Worm (Caenorhabditis elegans): Measurements from ENCODE around the gene ztf-9.
A peak's percentile ranks its signal among the peaks of the same experiment; 100 is the strongest.

ztf-9 gene

ce11 chrV:9730743-9731706 is 39.1 kb upstream of the ztf-9 start (continued):
- TF ChIP-seq egl-27 (tag; optimal IDR thresholded peaks at IDR 0.05) (peak; percentile 84 to 96), pag-3 (tag; optimal IDR thresholded peaks at IDR 0.05; ENCODE audit: borderline replicate concordance, insufficient read depth) (no peak), snu-23 (GFP tag; optimal IDR thresholded peaks at IDR 0.05) (peak; percentile 99), hlh-17 (GFP tag; optimal IDR thresholded peaks at IDR 0.05; ENCODE audit: borderline replicate concordance) (no peak), aha-1 (tag; optimal IDR thresholded peaks at IDR 0.05) (no peak), dpl-1 (GFP tag; optimal IDR thresholded peaks at IDR 0.05) (peak; percentile 65 to 77 (median 68)), lsy-2 (tag; optimal IDR thresholded peaks at IDR 0.05) (peak; percentile 95 to 99), swsn-7 (tag; optimal IDR thresholded peaks at IDR 0.05) (peak; percentile 98), sox-4 (tag; optimal IDR thresholded peaks at IDR 0.05) (peak; percentile 87), C04F5.9 (tag; optimal IDR thresholded peaks at IDR 0.05) (peak; percentile 60), Y116A8C.19 (tag; optimal IDR thresholded peaks at IDR 0.05; ENCODE audit: borderline replicate concordance) (no peak), fkh-4 (tag; optimal IDR thresholded peaks at IDR 0.05; ENCODE audit: borderline replicate concordance) (peak; percentile 40), irx-1 (tag; optimal IDR thresholded peaks at IDR 0.05) (peak; percentile 87), rnt-1 (tag; optimal IDR thresholded peaks at IDR 0.05) (peak; percentile 70), nhr-20 (tag; optimal IDR thresholded peaks at IDR 0.05) (peak; percentile 98), sup-37 (GFP tag; optimal IDR thresholded peaks at IDR 0.05) (peak; percentile 65), zag-1 (tag; optimal IDR thresholded peaks at IDR 0.05) (peak; percentile 25), nhr-11 (tag; optimal IDR thresholded peaks at IDR 0.05) (peak; percentile 41), fkh-10 (GFP tag; optimal IDR thresholded peaks at IDR 0.05) (peak; percentile 96), lin-35 (GFP tag; optimal IDR thresholded peaks at IDR 0.05) (peak; percentile 86 to 87), mdl-1 (tag; optimal IDR thresholded peaks at IDR 0.05) (peak; percentile 74 to 97), nhr-85 (tag) (peak; percentile 96), C16A3.4 (tag; optimal IDR thresholded peaks at IDR 0.05) (peak; percentile 96), ets-5 (GFP tag; IDR thresholded peaks at IDR 0.05) (no peak), lin-13 (GFP tag; optimal IDR thresholded peaks at IDR 0.05) (peak; percentile 88), lin-14 (GFP tag; optimal IDR thresholded peaks at IDR 0.05) (peak; percentile 100), skn-1 (tag; optimal IDR thresholded peaks at IDR 0.05) (peak; percentile 80), sptf-1 (tag; optimal IDR thresholded peaks at IDR 0.05) (no peak), nhr-47 (tag; optimal IDR thresholded peaks at IDR 0.05) (peak; percentile 95), unc-30 (tag; optimal IDR thresholded peaks at IDR 0.05) (no peak), efl-1 (optimal IDR thresholded peaks at IDR 0.05) (peak; percentile 82 to 84), efl-1 (GFP tag; optimal IDR thresholded peaks at IDR 0.05 in 1 of 2) (peak; percentile 63 to 95), pax-3 (tag; optimal IDR thresholded peaks at IDR 0.05) (peak; percentile 87), zip-4 (GFP tag; optimal IDR thresholded peaks at IDR 0.05) (peak; percentile 67), ceh-82 (tag; optimal IDR thresholded peaks at IDR 0.05) (peak; percentile 57 to 95 (median 83)), dsc-1 (tag; optimal IDR thresholded peaks at IDR 0.05) (peak; percentile 91), ceh-90 (tag; optimal IDR thresholded peaks at IDR 0.05) (no peak), unc-98 (GFP tag; IDR thresholded peaks at IDR 0.05) (no peak; the same call in 1 of the 2 replicates), ces-1 (GFP tag; optimal IDR thresholded peaks at IDR 0.05) (peak; percentile 23), ztf-11 (tag; optimal IDR thresholded peaks at IDR 0.05) (peak in 1 of 2 experiments; percentile 82), ceh-8 (GFP tag; optimal IDR thresholded peaks at IDR 0.05) (peak; percentile 88), tbx-2 (tag; optimal IDR thresholded peaks at IDR 0.05) (peak; percentile 97), blmp-1 (tag; optimal IDR thresholded peaks at IDR 0.05) (peak; percentile 89), pqm-1 (tag; optimal IDR thresholded peaks at IDR 0.05) (no peak), elt-3 (tag; optimal IDR thresholded peaks at IDR 0.05) (peak in 3 of 6 experiments; percentile 50 to 81 (median 72)), nhr-84 (tag; optimal IDR thresholded peaks at IDR 0.05) (no peak), snpc-4 (tag; optimal IDR thresholded peaks at IDR 0.05) (peak; percentile 80), unc-130 (tag; optimal IDR thresholded peaks at IDR 0.05) (peak; percentile 91), nhr-77 (tag; optimal IDR thresholded peaks at IDR 0.05) (peak; percentile 94), lin-15B (tag; optimal IDR thresholded peaks at IDR 0.05) (peak; percentile 60)

Data from whole organism, L1 larva.